Worm (Caenorhabditis elegans): ENCODE data around the gene Y46H3C.7.

DNA sequence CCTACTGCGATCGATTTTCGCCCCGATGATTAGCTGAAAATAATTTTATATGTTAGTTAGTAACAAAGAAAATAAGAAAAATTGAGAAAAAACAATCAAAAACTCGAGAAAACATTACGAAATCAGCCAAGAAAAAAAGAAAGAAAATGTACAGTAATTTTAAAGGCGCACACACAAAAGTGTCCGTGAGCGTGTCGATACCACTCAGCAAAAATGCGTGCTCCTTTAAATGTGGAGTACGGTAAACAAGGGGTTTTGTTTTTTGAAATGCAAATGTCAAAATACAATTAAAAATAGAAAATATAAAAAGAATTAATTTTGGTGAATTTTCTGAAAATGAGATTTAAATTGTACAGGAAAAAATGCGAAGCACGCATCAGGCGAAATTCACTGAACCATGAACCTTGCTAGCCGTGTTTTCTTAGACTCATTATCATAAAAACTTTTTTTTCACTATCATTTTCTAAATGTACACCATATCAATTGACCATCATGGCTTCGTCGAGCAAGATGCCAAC, 7.8 kb upstream of the Y46H3C.7 start, which contains the start of gene srw-90:
- TF ChIP-seq F37B4.10 (GFP tag; IDR thresholded peaks at IDR 0.05) (no peak), sdz-38 (tag; optimal IDR thresholded peaks at IDR 0.05) (no peak), let-607 (tag; optimal IDR thresholded peaks at IDR 0.05) (no peak)

Measured in whole organism, young adult.